Worm (Caenorhabditis elegans) whole organism, mixed stage, embryonic: Measurements from ENCODE around the gene gst-42.

ENCODE experiments used
- blmp-1 ChIP-seq: fragments of 150-350 bp; optimal IDR thresholded peaks from 2 replicates; lab custom pipeline; 2014; ENCODE audit warnings: missing biosample characterization, missing genetic modification characterization
- mab-5 ChIP-seq: fragments of 150-350 bp; optimal IDR thresholded peaks from 2 replicates; lab custom pipeline; 2014; ENCODE audit warnings: missing biosample characterization, missing genetic modification characterization
- nhr-237 ChIP-seq: fragments of 150-350 bp; optimal IDR thresholded peaks from 2 replicates; lab custom pipeline; 2014; ENCODE audit warnings: missing biosample characterization, missing genetic modification characterization
- unc-62 ChIP-seq: fragments of 150-350 bp; optimal IDR thresholded peaks from 2 replicates; lab custom pipeline; 2014; ENCODE audit warnings: missing biosample characterization, missing genetic modification reagents, missing genetic modification characterization
- ztf-11 ChIP-seq: fragments of 150-350 bp; optimal IDR thresholded peaks from 2 replicates; lab custom pipeline; 2014; ENCODE audit warnings: missing biosample characterization, missing genetic modification characterization

DNA sequence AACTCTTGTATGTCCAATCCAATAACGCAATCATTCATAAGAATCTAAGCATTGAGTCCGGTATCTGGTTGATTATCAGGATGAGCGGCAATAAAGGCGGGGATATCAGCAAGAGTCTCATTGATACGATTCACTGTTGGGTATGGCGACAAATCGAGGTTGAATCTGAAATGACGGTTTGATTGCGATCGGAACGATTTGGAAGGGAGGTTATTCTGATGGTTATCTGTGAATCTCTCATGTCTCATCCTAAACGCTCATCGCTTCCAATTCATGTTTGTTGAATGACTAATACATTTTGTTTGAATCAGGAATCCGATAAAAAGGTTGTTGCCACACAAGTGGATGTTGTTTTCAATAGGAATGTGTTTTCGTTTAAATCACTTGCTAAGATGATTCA lies 1.3 kb downstream of the gst-42 start:
- no peak for TF ChIP-seq unc-62 (GFP tag; lab: Kevin White, UChicago)
- no peak for TF ChIP-seq ztf-11 (tag; lab: Kevin White, UChicago)
- no peak for TF ChIP-seq blmp-1 (tag; lab: Kevin White, UChicago)
- no peak for TF ChIP-seq nhr-237 (tag; lab: Kevin White, UChicago)
- no peak for TF ChIP-seq mab-5 (tag; lab: Kevin White, UChicago)
